Worm (Caenorhabditis elegans) whole organism, late embryonic: Measurements from ENCODE around the gene cox-16.

Source experiments
- K02D7.2 ChIP-seq: sonication (generic microtip); optimal IDR thresholded peaks from 2 replicates; lab custom pipeline; 2017; ENCODE audit warnings: mild to moderate bottlenecking, missing genetic modification characterization, missing compliant biosample characterization
- ahr-1 ChIP-seq: sonication (generic microtip); optimal IDR thresholded peaks from 2 replicates; lab custom pipeline; 2016; ENCODE audit warnings: missing genetic modification characterization, missing compliant biosample characterization
- ama-1 ChIP-seq: fragments of 150-350 bp; optimal IDR thresholded peaks from 2 replicates; lab custom pipeline; 2014
- elt-2 ChIP-seq: sonication (generic microtip); optimal IDR thresholded peaks from 2 replicates; lab custom pipeline; 2016; ENCODE audit warnings: missing genetic modification reagents, missing genetic modification characterization, missing compliant biosample characterization
- nhr-11 ChIP-seq: fragments of 150-350 bp; optimal IDR thresholded peaks from 2 replicates; lab custom pipeline; 2014; ENCODE audit warnings: missing biosample characterization, missing genetic modification characterization
- ttx-3 ChIP-seq: sonication (generic microtip); optimal IDR thresholded peaks from 2 replicates; lab custom pipeline; 2016; ENCODE audit warnings: missing genetic modification reagents, missing genetic modification characterization, missing compliant biosample characterization
- unc-42 ChIP-seq: sonication (generic microtip); optimal IDR thresholded peaks from 2 replicates; lab custom pipeline; 2016; ENCODE audit warnings: missing genotype, missing genetic modification characterization, missing compliant biosample characterization
- unc-55 ChIP-seq: sonication (generic microtip); optimal IDR thresholded peaks from 2 replicates; lab custom pipeline; 2017; ENCODE audit warnings: missing biosample characterization, missing genetic modification reagents, missing genetic modification characterization

- TF ChIP-seq nhr-11: no peak
- TF ChIP-seq ttx-3: no peak
- TF ChIP-seq elt-2 (tag; lab: Kevin White, UChicago): no peak
- TF ChIP-seq ama-1 (lab: Kevin White, UChicago): no peak
- no peak for TF ChIP-seq unc-55 (GFP tag; lab: Kevin White, UChicago)
- TF ChIP-seq ahr-1 (tag; lab: Kevin White, UChicago): no peak
- no peak for TF ChIP-seq K02D7.2 (tag; lab: Kevin White, UChicago)
- TF ChIP-seq unc-42 (tag; lab: Kevin White, UChicago): no peak
Observed at ce11 chrV:5488766-5489165, 47.3 kb downstream of the cox-16 start, which contains the start of gene grl-18.
